Fruit fly (Drosophila melanogaster): ENCODE measurements around the gene CalpC.

CalpC gene

DNA sequence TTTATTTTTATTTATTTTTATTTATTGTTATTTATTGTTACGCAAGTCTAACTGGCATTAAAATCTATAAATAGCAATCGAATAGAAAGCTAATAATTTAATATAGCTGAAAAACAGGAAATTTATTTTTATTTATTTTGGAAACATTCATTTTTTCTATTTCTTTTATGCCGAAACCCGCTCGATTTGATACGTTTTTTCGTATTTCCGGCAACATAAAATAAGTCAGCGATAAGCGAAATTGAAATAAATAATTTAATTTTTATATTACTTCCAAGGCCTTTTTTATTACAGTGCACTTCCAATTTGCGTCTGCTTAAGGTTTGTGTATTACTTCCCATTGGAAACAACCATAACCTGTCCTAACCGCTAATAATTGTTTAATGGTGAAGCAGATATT lies 46.4 kb downstream of the CalpC start (continued):
- no peak for TF ChIP-seq zfh2 (GFP tag; optimal IDR thresholded peaks at IDR 0.05)
- TF ChIP-seq Dfd (GFP tag; optimal IDR thresholded peaks at IDR 0.05) = no peak
- TF ChIP-seq CG7745 (tag; optimal IDR thresholded peaks at IDR 0.05) = no peak
- peak; percentile 12 for TF ChIP-seq CG10267 (tag; optimal IDR thresholded peaks at IDR 0.05)
- TF ChIP-seq hb (GFP tag; IDR thresholded peaks at IDR 0.05; ENCODE audit: partially characterized antibody) = no peak
- TF ChIP-seq CG17829 (tag; optimal IDR thresholded peaks at IDR 0.05) = peak; percentile 21
- no peak for TF ChIP-seq maf-S (GFP tag; optimal IDR thresholded peaks at IDR 0.05)
- peak; percentile 18 for TF ChIP-seq CG12659 (GFP tag; optimal IDR thresholded peaks at IDR 0.05)
- TF ChIP-seq Hsf (GFP tag; optimal IDR thresholded peaks at IDR 0.05) = peak; percentile 14
- peak; percentile 10 for TF ChIP-seq CG10979 (tag; optimal IDR thresholded peaks at IDR 0.05)
- TF ChIP-seq Sox100B (GFP tag; optimal IDR thresholded peaks at IDR 0.05) = peak; percentile 46
- TF ChIP-seq E2f1 (GFP tag; IDR thresholded peaks at IDR 0.05) = no peak
- TF ChIP-seq D19A (tag; optimal IDR thresholded peaks at IDR 0.05) = peak; percentile 2
- TF ChIP-seq CG8281 (tag; optimal IDR thresholded peaks at IDR 0.05) = no peak
- peak; percentile 14 for TF ChIP-seq Chrac-16 (GFP tag; optimal IDR thresholded peaks at IDR 0.05)
- no peak for TF ChIP-seq CG4424 (GFP tag; optimal IDR thresholded peaks at IDR 0.05)
- TF ChIP-seq bsh (GFP tag; optimal IDR thresholded peaks at IDR 0.05) = no peak

dm6 chrX:16372492-16373350 lies 47.2 kb downstream of the CalpC start, which contains the start of gene Fur2:
Fur2 (plus strand) TSS chrX:16373086.
- peak; percentile 63 for TF ChIP-seq cg (GFP tag; optimal IDR thresholded peaks at IDR 0.05)
- peak; percentile 79 for TF ChIP-seq Deaf1 (tag; optimal IDR thresholded peaks at IDR 0.05)
- TF ChIP-seq Fer3 (tag; optimal IDR thresholded peaks at IDR 0.05) = no peak
- TF ChIP-seq eve (GFP tag; optimal IDR thresholded peaks at IDR 0.05) = peak in 1 of 2 experiments; percentile 45
- no peak for TF ChIP-seq CG31441 (GFP tag; IDR thresholded peaks at IDR 0.05)
- peak; percentile 75 for TF ChIP-seq CG5180 (GFP tag; optimal IDR thresholded peaks at IDR 0.05)
- TF ChIP-seq abd-A (tag; optimal IDR thresholded peaks at IDR 0.05) = peak; percentile 53
- TF ChIP-seq Oli (tag; optimal IDR thresholded peaks at IDR 0.05) = no peak
- TF ChIP-seq onecut (GFP tag; IDR thresholded peaks at IDR 0.05) = peak; percentile 18; the same call in 1 of the 2 replicates
- 0 out of 3 replicates have a peak, but pooled peaks have one; percentile 59 for TF ChIP-seq CG2199 (GFP tag; IDR thresholded peaks at IDR 0.05)
- TF ChIP-seq B-H2 (GFP tag; optimal IDR thresholded peaks at IDR 0.05) = peak; percentile 7
- no peak for TF ChIP-seq yki (optimal IDR thresholded peaks at IDR 0.05)
- no peak for TF ChIP-seq bigmax (GFP tag; optimal IDR thresholded peaks at IDR 0.05)
- peak in 1 of 2 experiments; percentile 95 for TF ChIP-seq Pdp1 (GFP tag; optimal IDR thresholded peaks at IDR 0.05)
- TF ChIP-seq pros (GFP tag; optimal IDR thresholded peaks at IDR 0.05) = peak; percentile 50
- peak; percentile 27 for TF ChIP-seq CG34376 (GFP tag; optimal IDR thresholded peaks at IDR 0.05)
- peak; percentile 87; the same call in 1 of the 4 replicates for TF ChIP-seq chinmo (GFP tag; IDR thresholded peaks at IDR 0.05; ENCODE audit: partially characterized antibody)
- no peak for TF ChIP-seq CG17186 (GFP tag; optimal IDR thresholded peaks at IDR 0.05)
- TF ChIP-seq CG13775 (GFP tag; optimal IDR thresholded peaks at IDR 0.05) = no peak
- TF ChIP-seq CG13287 (GFP tag; IDR thresholded peaks at IDR 0.05; ENCODE audit: partially characterized antibody) = 0 out of 2 replicates have a peak, but pooled peaks have one; percentile 34
- TF ChIP-seq CG8281 (tag; optimal IDR thresholded peaks at IDR 0.05) = peak; percentile 52
- TF ChIP-seq Dip3 (GFP tag; optimal IDR thresholded peaks at IDR 0.05) = no peak
- TF ChIP-seq Drgx (GFP tag; IDR thresholded peaks at IDR 0.05) = peak; percentile 41; the same call in 1 of the 2 replicates
- TF ChIP-seq lilli (GFP tag; optimal IDR thresholded peaks at IDR 0.05) = no peak
- TF ChIP-seq nom (GFP tag; optimal IDR thresholded peaks at IDR 0.05) = peak; percentile 49
- TF ChIP-seq gfzf (GFP tag; optimal IDR thresholded peaks at IDR 0.05) = no peak
- TF ChIP-seq CG34224 (GFP tag; IDR thresholded peaks at IDR 0.05; ENCODE audit: partially characterized antibody) = peak; percentile 35; the same call in 1 of the 3 replicates
- 0 out of 2 replicates have a peak, but pooled peaks have one; percentile 10 for TF ChIP-seq unc-4 (GFP tag; IDR thresholded peaks at IDR 0.05; ENCODE audit: partially characterized antibody)
- no peak for TF ChIP-seq CG9437 (GFP tag; optimal IDR thresholded peaks at IDR 0.05)
- TF ChIP-seq lola (GFP tag; optimal IDR thresholded peaks at IDR 0.05) = no peak
